Comparison of ENCODE assay signal across 7 fruit fly cellular contexts in the genomic region with DNA sequence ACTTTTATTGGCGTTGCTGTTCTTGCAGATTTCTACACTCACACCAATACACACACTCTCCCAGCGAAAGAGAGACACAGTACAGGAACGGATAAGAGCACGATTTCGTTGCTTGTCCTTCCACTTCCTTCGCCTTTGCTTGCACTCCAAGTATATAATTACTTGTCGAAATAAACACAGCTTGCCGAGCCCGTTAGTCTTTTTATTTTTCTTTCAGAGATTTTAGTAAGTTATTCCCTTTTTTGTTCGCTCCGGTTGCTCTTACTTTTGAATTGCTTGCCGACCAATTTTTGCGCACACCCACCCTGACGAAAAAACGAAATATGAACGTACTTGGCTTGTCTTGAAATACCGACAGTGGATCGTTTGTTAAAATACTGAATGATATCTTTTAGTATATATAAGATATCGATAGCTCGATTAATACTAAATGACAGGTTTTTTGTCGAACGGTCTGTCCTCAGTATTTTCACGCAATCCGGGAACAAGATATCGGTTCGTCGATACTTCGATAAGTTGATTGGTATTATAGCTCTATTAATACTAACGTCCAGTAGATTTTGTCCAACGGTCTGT.
TF ChIP-seq lines count a peak whose summit lies in the region.

A gene (minus strand): TSS at position 332 of the 576 bp plus-strand sequence.

- TF ChIP-seq CTCF in S2 (optimal IDR thresholded peaks at IDR 0.05; lab: Kevin White, UChicago), result peak; percentile 3 to 19
- no peak for TF ChIP-seq CTCF in whole organism, embryonic (GFP tag; optimal IDR thresholded peaks at IDR 0.05; lab: Kevin White, UChicago)

TF ChIP-seq in Kc167, 6 proteins besides CTCF, POLR2A, EP300 and RAD21:
- TF ChIP-seq h (optimal IDR thresholded peaks at IDR 0.05; lab: Kevin White, UChicago) (peak; percentile 50), ttk (optimal IDR thresholded peaks at IDR 0.05; lab: Kevin White, UChicago) (no peak), psq (optimal IDR thresholded peaks at IDR 0.05; lab: Kevin White, UChicago) (no peak), insv (optimal IDR thresholded peaks at IDR 0.05; lab: Kevin White, UChicago) (no peak), Myc (optimal IDR thresholded peaks at IDR 0.05; lab: Kevin White, UChicago) (no peak), Sin3A (optimal IDR thresholded peaks at IDR 0.05; lab: Kevin White, UChicago) (no peak)

TF ChIP-seq in whole organism, adult, 20 proteins besides CTCF, POLR2A, EP300 and RAD21 (continues in another document):
- TF ChIP-seq Hr96 (GFP tag; optimal IDR thresholded peaks at IDR 0.05; lab: Kevin White, UChicago) (no peak), ovo (GFP tag; optimal IDR thresholded peaks at IDR 0.05; lab: Kevin White, UChicago) (no peak), bab1 (GFP tag; optimal IDR thresholded peaks at IDR 0.05; lab: Kevin White, UChicago) (peak; percentile 90), Crg-1 (GFP tag; optimal IDR thresholded peaks at IDR 0.05; lab: Kevin White, UChicago) (no peak), Mnt (GFP tag; optimal IDR thresholded peaks at IDR 0.05; lab: Kevin White, UChicago) (peak; percentile 56), CG7101 (tag; optimal IDR thresholded peaks at IDR 0.05; lab: Kevin White, UChicago) (peak; percentile 28), CG12768 (GFP tag; optimal IDR thresholded peaks at IDR 0.05; lab: Kevin White, UChicago) (no peak), toe (GFP tag; optimal IDR thresholded peaks at IDR 0.05; lab: Kevin White, UChicago) (peak; percentile 11), tj (GFP tag; optimal IDR thresholded peaks at IDR 0.05; lab: Kevin White, UChicago) (peak; percentile 91), CG33017 (tag; optimal IDR thresholded peaks at IDR 0.05; lab: Kevin White, UChicago) (peak; percentile 28), Clk (GFP tag; optimal IDR thresholded peaks at IDR 0.05; lab: Kevin White, UChicago) (no peak), CG5204 (GFP tag; optimal IDR thresholded peaks at IDR 0.05; lab: Kevin White, UChicago) (no peak), cic (GFP tag; optimal IDR thresholded peaks at IDR 0.05; lab: Kevin White, UChicago) (no peak), CG14711 (tag; optimal IDR thresholded peaks at IDR 0.05; lab: Kevin White, UChicago) (peak; percentile 18), kay (GFP tag; lab: Kevin White, UChicago; ENCODE audit: borderline replicate concordance) (peak; percentile 78), cnc (optimal IDR thresholded peaks at IDR 0.05; lab: Kevin White, UChicago) (no peak)

TF ChIP-seq in whole organism, embryonic, 481 proteins besides CTCF, POLR2A, EP300 and RAD21 (continues in another document):
- TF ChIP-seq CG9876 (GFP tag; optimal IDR thresholded peaks at IDR 0.05; lab: Kevin White, UChicago), result no peak
- no peak for TF ChIP-seq tna (GFP tag; IDR thresholded peaks at IDR 0.05; lab: Robert Waterston, UW; ENCODE audit: partially characterized antibody)
- TF ChIP-seq CG15011 (GFP tag; optimal IDR thresholded peaks at IDR 0.05; lab: Kevin White, UChicago), result no peak
- TF ChIP-seq CG1233 (GFP tag; optimal IDR thresholded peaks at IDR 0.05; lab: Kevin White, UChicago), result no peak
- TF ChIP-seq Drgx (GFP tag; IDR thresholded peaks at IDR 0.05; lab: Robert Waterston, UW), result no peak
- no peak for TF ChIP-seq pfk (GFP tag; optimal IDR thresholded peaks at IDR 0.05; lab: Kevin White, UChicago)
- TF ChIP-seq bigmax (GFP tag; optimal IDR thresholded peaks at IDR 0.05; lab: Kevin White, UChicago), result peak; percentile 3
- TF ChIP-seq Camta (GFP tag; optimal IDR thresholded peaks at IDR 0.05; lab: Kevin White, UChicago), result no peak
- peak; percentile 26 for TF ChIP-seq Nf-YB (GFP tag; optimal IDR thresholded peaks at IDR 0.05; lab: Kevin White, UChicago)
- TF ChIP-seq CoRest (tag; optimal IDR thresholded peaks at IDR 0.05; lab: Kevin White, UChicago), result peak; percentile 57
- no peak for TF ChIP-seq CG11456 (GFP tag; IDR thresholded peaks at IDR 0.05; lab: Robert Waterston, UW)
- TF ChIP-seq CG2875 (GFP tag; optimal IDR thresholded peaks at IDR 0.05; lab: Kevin White, UChicago), result no peak
- TF ChIP-seq CG8765 (GFP tag; IDR thresholded peaks at IDR 0.05; lab: Robert Waterston, UW), result no peak
- no peak for TF ChIP-seq wor (GFP tag; IDR thresholded peaks at IDR 0.05; lab: Robert Waterston, UW)
- no peak for TF ChIP-seq kah (GFP tag; optimal IDR thresholded peaks at IDR 0.05; lab: Kevin White, UChicago)
- no peak for TF ChIP-seq CG31388 (GFP tag; optimal IDR thresholded peaks at IDR 0.05; lab: Kevin White, UChicago)
- no peak for TF ChIP-seq Hey (tag; optimal IDR thresholded peaks at IDR 0.05; lab: Kevin White, UChicago)

TF ChIP-seq in whole organism, prepupa, 60 proteins besides CTCF, POLR2A, EP300 and RAD21 (continues in another document):
- no peak for TF ChIP-seq Gug (GFP tag; IDR thresholded peaks at IDR 0.05; lab: Robert Waterston, UW)
- peak; percentile 34 for TF ChIP-seq esn (GFP tag; optimal IDR thresholded peaks at IDR 0.05; lab: Kevin White, UChicago)
- no peak for TF ChIP-seq salr (GFP tag; optimal IDR thresholded peaks at IDR 0.05; lab: Kevin White, UChicago)
- TF ChIP-seq CG6276 (GFP tag; optimal IDR thresholded peaks at IDR 0.05; lab: Kevin White, UChicago), result no peak
- TF ChIP-seq Sox102F (GFP tag; optimal IDR thresholded peaks at IDR 0.05; lab: Kevin White, UChicago), result peak; percentile 38
- no peak for TF ChIP-seq CG11762 (GFP tag; optimal IDR thresholded peaks at IDR 0.05; lab: Kevin White, UChicago; ENCODE audit: insufficient read depth)
- no peak for TF ChIP-seq CG1621 (tag; optimal IDR thresholded peaks at IDR 0.05; lab: Kevin White, UChicago)
- no peak for TF ChIP-seq spab (GFP tag; optimal IDR thresholded peaks at IDR 0.05; lab: Kevin White, UChicago)
- TF ChIP-seq Ets21C (GFP tag; optimal IDR thresholded peaks at IDR 0.05; lab: Kevin White, UChicago), result no peak
- no peak for TF ChIP-seq CG31627 (GFP tag; optimal IDR thresholded peaks at IDR 0.05; lab: Kevin White, UChicago)
- TF ChIP-seq CG16779 (tag; optimal IDR thresholded peaks at IDR 0.05; lab: Kevin White, UChicago), result no peak
- no peak for TF ChIP-seq CG8119 (GFP tag; IDR thresholded peaks at IDR 0.05; lab: Robert Waterston, UW)
- TF ChIP-seq CG8319 (GFP tag; optimal IDR thresholded peaks at IDR 0.05; lab: Kevin White, UChicago), result no peak
- TF ChIP-seq Sox15 (GFP tag; optimal IDR thresholded peaks at IDR 0.05; lab: Kevin White, UChicago), result no peak
- no peak for TF ChIP-seq lz (GFP tag; optimal IDR thresholded peaks at IDR 0.05; lab: Kevin White, UChicago)
- TF ChIP-seq dsx (GFP tag; optimal IDR thresholded peaks at IDR 0.05; lab: Kevin White, UChicago; ENCODE audit: poor library complexity, severe bottlenecking), result peak; percentile 28
- TF ChIP-seq CG3032 (tag; optimal IDR thresholded peaks at IDR 0.05; lab: Kevin White, UChicago), result no peak

TF ChIP-seq in whole organism, pupa, 21 proteins besides CTCF, POLR2A, EP300 and RAD21 (continues in another document):
- TF ChIP-seq CG8301 (tag; optimal IDR thresholded peaks at IDR 0.05; lab: Kevin White, UChicago) (no peak), Pif1B (GFP tag; optimal IDR thresholded peaks at IDR 0.05; lab: Kevin White, UChicago) (peak; percentile 60), CG14655 (GFP tag; optimal IDR thresholded peaks at IDR 0.05; lab: Kevin White, UChicago) (no peak), CG15710 (tag; optimal IDR thresholded peaks at IDR 0.05; lab: Kevin White, UChicago) (peak; percentile 4), CG12605 (GFP tag; IDR thresholded peaks at IDR 0.05; lab: Robert Waterston, UW) (no peak), CG13204 (GFP tag; optimal IDR thresholded peaks at IDR 0.05; lab: Kevin White, UChicago) (no peak), EcR (GFP tag; optimal IDR thresholded peaks at IDR 0.05; lab: Kevin White, UChicago) (peak; percentile 19), fd96Ca (GFP tag; IDR thresholded peaks at IDR 0.05; lab: Robert Waterston, UW) (no peak), Ets98B (GFP tag; IDR thresholded peaks at IDR 0.05; lab: Robert Waterston, UW) (no peak), CG8159 (tag; optimal IDR thresholded peaks at IDR 0.05; lab: Kevin White, UChicago) (no peak), CG34367 (tag; optimal IDR thresholded peaks at IDR 0.05; lab: Kevin White, UChicago) (no peak), CG17806 (tag; optimal IDR thresholded peaks at IDR 0.05; lab: Kevin White, UChicago) (no peak), CG32121 (GFP tag; IDR thresholded peaks at IDR 0.05; lab: Robert Waterston, UW) (no peak), CG4496 (GFP tag; IDR thresholded peaks at IDR 0.05; lab: Robert Waterston, UW) (no peak), gl (tag; optimal IDR thresholded peaks at IDR 0.05; lab: Kevin White, UChicago) (no peak), Snoo (tag; optimal IDR thresholded peaks at IDR 0.05; lab: Kevin White, UChicago) (peak; percentile 3), D1 (tag; optimal IDR thresholded peaks at IDR 0.05; lab: Kevin White, UChicago) (no peak), CG9948 (tag; optimal IDR thresholded peaks at IDR 0.05; lab: Kevin White, UChicago) (no peak), rn (GFP tag; IDR thresholded peaks at IDR 0.05; lab: Robert Waterston, UW) (no peak)

TF ChIP-seq in whole organism, wandering third instar larva, 38 proteins besides CTCF, POLR2A, EP300 and RAD21 (continues in another document):
- TF ChIP-seq br (GFP tag; optimal IDR thresholded peaks at IDR 0.05; lab: Kevin White, UChicago) (no peak), h (GFP tag; optimal IDR thresholded peaks at IDR 0.05; lab: Kevin White, UChicago) (peak; percentile 46), psq (GFP tag; optimal IDR thresholded peaks at IDR 0.05; lab: Kevin White, UChicago) (peak; percentile 86), Sp1 (GFP tag; optimal IDR thresholded peaks at IDR 0.05; lab: Kevin White, UChicago) (peak; percentile 68), Dif (GFP tag; optimal IDR thresholded peaks at IDR 0.05; lab: Kevin White, UChicago; ENCODE audit: partially characterized antibody) (no peak), Hnf4 (GFP tag; optimal IDR thresholded peaks at IDR 0.05; lab: Kevin White, UChicago) (peak; percentile 61), sage (GFP tag; optimal IDR thresholded peaks at IDR 0.05; lab: Kevin White, UChicago) (no peak), OdsH (GFP tag; optimal IDR thresholded peaks at IDR 0.05; lab: Kevin White, UChicago) (peak; percentile 8), Abd-B (GFP tag; optimal IDR thresholded peaks at IDR 0.05; lab: Kevin White, UChicago) (no peak), rgr (GFP tag; optimal IDR thresholded peaks at IDR 0.05; lab: Kevin White, UChicago) (peak; percentile 25), Rel (GFP tag; optimal IDR thresholded peaks at IDR 0.05; lab: Kevin White, UChicago) (peak; percentile 26), Rel (tag; optimal IDR thresholded peaks at IDR 0.05; lab: Kevin White, UChicago) (peak; percentile 46), dl (GFP tag; optimal IDR thresholded peaks at IDR 0.05; lab: Kevin White, UChicago; ENCODE audit: insufficient read depth in 1 of 2, partially characterized antibody in 2 of 2) (no peak), jim (GFP tag; optimal IDR thresholded peaks at IDR 0.05; lab: Kevin White, UChicago) (no peak), Mio (GFP tag; optimal IDR thresholded peaks at IDR 0.05; lab: Kevin White, UChicago) (no peak), woc (GFP tag; optimal IDR thresholded peaks at IDR 0.05; lab: Kevin White, UChicago) (peak; percentile 16), Vsx2 (GFP tag; optimal IDR thresholded peaks at IDR 0.05; lab: Kevin White, UChicago; ENCODE audit: partially characterized antibody) (no peak), N (GFP tag; optimal IDR thresholded peaks at IDR 0.05; lab: Kevin White, UChicago) (no peak), foxo (GFP tag; optimal IDR thresholded peaks at IDR 0.05; lab: Kevin White, UChicago) (peak in 1 of 2 experiments; percentile 35)
